Worm (Caenorhabditis elegans): ENCODE data around the gene Y70C5A.2.

ce11 chrV:16581061-16581460, 42.0 kb downstream of the Y70C5A.2 start:
- TF ChIP-seq lin-15B (tag; optimal IDR thresholded peaks at IDR 0.05) (no peak), R02D3.7 (tag; optimal IDR thresholded peaks at IDR 0.05) (no peak), unc-62 (GFP tag; optimal IDR thresholded peaks at IDR 0.05) (no peak), nhr-28 (tag; optimal IDR thresholded peaks at IDR 0.05) (no peak), fos-1 (tag; optimal IDR thresholded peaks at IDR 0.05) (no peak), fkh-10 (GFP tag; optimal IDR thresholded peaks at IDR 0.05) (no peak), nhr-237 (tag; optimal IDR thresholded peaks at IDR 0.05) (no peak), ztf-11 (tag; optimal IDR thresholded peaks at IDR 0.05) (no peak), nhr-11 (tag; optimal IDR thresholded peaks at IDR 0.05) (no peak), nfya-1 (tag; optimal IDR thresholded peaks at IDR 0.05; ENCODE audit: insufficient read depth) (no peak), nhr-25 (tag; optimal IDR thresholded peaks at IDR 0.05) (no peak)

Measured in whole organism, L3 larva.